Worm (Caenorhabditis elegans) whole organism, mixed stage, embryonic: Measurements from ENCODE around the gene sri-60.

ENCODE experiments used
- M03D4.4 ChIP-seq: sonication (generic microtip); optimal IDR thresholded peaks from 2 replicates; lab custom pipeline; 2017; ENCODE audit warnings: mild to moderate bottlenecking, missing genetic modification characterization, missing compliant biosample characterization
- blmp-1 ChIP-seq: fragments of 150-350 bp; optimal IDR thresholded peaks from 2 replicates; lab custom pipeline; 2014; ENCODE audit warnings: missing biosample characterization, missing genetic modification characterization
- ceh-39 ChIP-seq: fragments of 150-350 bp; optimal IDR thresholded peaks from 2 replicates; lab custom pipeline; 2014; ENCODE audit warnings: missing biosample characterization, missing genetic modification characterization
- ceh-43 ChIP-seq: fragments of 200-800 bp; sonication (Bioruptor generic); optimal IDR thresholded peaks from 2 replicates; lab custom pipeline; 2018; ENCODE audit warnings: mild to moderate bottlenecking, missing genetic modification characterization, moderate library complexity, missing compliant biosample characterization
- ceh-83 ChIP-seq: fragments of 200-800 bp; sonication (Bioruptor generic); optimal IDR thresholded peaks from 2 replicates; lab custom pipeline; 2018; ENCODE audit warnings: mild to moderate bottlenecking, missing genetic modification characterization, missing compliant biosample characterization
- ces-1 ChIP-seq: fragments of 150-350 bp; optimal IDR thresholded peaks from 2 replicates; lab custom pipeline; 2014; ENCODE audit warnings: missing biosample characterization, missing genetic modification reagents, missing genetic modification characterization
- drap-1 ChIP-seq: fragments of 200-800 bp; sonication (Bioruptor generic); optimal IDR thresholded peaks from 3 replicates; lab custom pipeline; 2018; ENCODE audit warnings: mild to moderate bottlenecking, missing genetic modification characterization, missing compliant biosample characterization
- elt-1 ChIP-seq: sonication (generic microtip); optimal IDR thresholded peaks from 2 replicates; lab custom pipeline; 2017; ENCODE audit warnings: missing genetic modification characterization, mild to moderate bottlenecking, missing compliant biosample characterization, antibody characterized with exemption, moderate library complexity, borderline replicate concordance; ENCODE audit not compliant: insufficient read depth
- ham-2 ChIP-seq: fragments of 200-800 bp; sonication (Bioruptor generic); optimal IDR thresholded peaks from 2 replicates; lab custom pipeline; 2018; ENCODE audit warnings: mild to moderate bottlenecking, missing genetic modification characterization, missing compliant biosample characterization
- hlh-1 ChIP-seq: fragments of 150-350 bp; optimal IDR thresholded peaks from 2 replicates; lab custom pipeline; 2014; ENCODE audit warnings: missing biosample characterization, missing genetic modification reagents, missing genetic modification characterization
- lin-13 ChIP-seq: fragments of 150-350 bp; optimal IDR thresholded peaks from 2 replicates; lab custom pipeline; 2014; ENCODE audit warnings: missing biosample characterization, missing genetic modification characterization
- lin-32 ChIP-seq: fragments of 200-800 bp; sonication (Bioruptor generic); optimal IDR thresholded peaks from 2 replicates; lab custom pipeline; 2018; ENCODE audit warnings: mild to moderate bottlenecking, missing genetic modification characterization, missing compliant biosample characterization
- lsy-2 ChIP-seq: fragments of 150-350 bp; optimal IDR thresholded peaks from 2 replicates; lab custom pipeline; 2014; ENCODE audit warnings: missing biosample characterization, missing genetic modification characterization
- mab-5 ChIP-seq: fragments of 150-350 bp; optimal IDR thresholded peaks from 2 replicates; lab custom pipeline; 2014; ENCODE audit warnings: missing biosample characterization, missing genetic modification characterization
- mep-1 ChIP-seq: fragments of 150-350 bp; optimal IDR thresholded peaks from 2 replicates; lab custom pipeline; 2017; ENCODE audit warnings: missing biosample characterization, missing genetic modification reagents, missing genetic modification characterization, inconsistent platforms
- mls-2 ChIP-seq: sonication (generic microtip); optimal IDR thresholded peaks from 2 replicates; lab custom pipeline; 2016; ENCODE audit warnings: mild to moderate bottlenecking, missing genetic modification characterization, moderate library complexity, missing compliant biosample characterization
- nhr-2 ChIP-seq: fragments of 150-350 bp; optimal IDR thresholded peaks from 2 replicates; lab custom pipeline; 2014; ENCODE audit warnings: missing biosample characterization, missing genetic modification characterization
- nhr-237 ChIP-seq: fragments of 150-350 bp; optimal IDR thresholded peaks from 2 replicates; lab custom pipeline; 2014; ENCODE audit warnings: missing biosample characterization, missing genetic modification characterization
- nhr-28 ChIP-seq: fragments of 150-350 bp; optimal IDR thresholded peaks from 2 replicates; lab custom pipeline; 2014; ENCODE audit warnings: missing biosample characterization, missing genetic modification characterization
- nhr-76 ChIP-seq: sonication (generic microtip); optimal IDR thresholded peaks from 2 replicates; lab custom pipeline; 2017; ENCODE audit warnings: missing biosample characterization, missing genetic modification characterization
- pha-4 ChIP-seq: fragments of 150-350 bp; optimal IDR thresholded peaks from 2 replicates; lab custom pipeline; 2018; ENCODE audit warnings: missing biosample characterization, missing genetic modification reagents, missing genetic modification characterization
- sem-2 ChIP-seq: fragments of 200-800 bp; sonication (Bioruptor generic); optimal IDR thresholded peaks from 2 replicates; lab custom pipeline; 2018; ENCODE audit warnings: mild to moderate bottlenecking, missing genetic modification characterization, missing compliant biosample characterization
- snpc-4 ChIP-seq: fragments of 150-350 bp; optimal IDR thresholded peaks from 2 replicates; lab custom pipeline; 2014; ENCODE audit warnings: missing biosample characterization, missing genetic modification characterization
- sptf-1 ChIP-seq: sonication (generic microtip); optimal IDR thresholded peaks from 2 replicates; lab custom pipeline; 2017; ENCODE audit warnings: mild to moderate bottlenecking, missing genetic modification characterization, moderate library complexity, missing compliant biosample characterization
- tbx-8 ChIP-seq: fragments of 200-800 bp; sonication (Bioruptor generic); optimal IDR thresholded peaks from 2 replicates; lab custom pipeline; 2018; ENCODE audit warnings: mild to moderate bottlenecking, missing genetic modification characterization, moderate library complexity, missing compliant biosample characterization
- unc-120 ChIP-seq: sonication (generic microtip); optimal IDR thresholded peaks from 2 replicates; lab custom pipeline; 2017; ENCODE audit warnings: missing genetic modification characterization, missing compliant biosample characterization; ENCODE audit not compliant: poor library complexity, severe bottlenecking
- unc-39 ChIP-seq: fragments of 150-350 bp; optimal IDR thresholded peaks from 2 replicates; lab custom pipeline; 2014; ENCODE audit warnings: missing biosample characterization, missing genetic modification characterization
- unc-62 ChIP-seq: fragments of 150-350 bp; optimal IDR thresholded peaks from 2 replicates; lab custom pipeline; 2014; ENCODE audit warnings: missing biosample characterization, missing genetic modification reagents, missing genetic modification characterization
- zip-8 ChIP-seq: fragments of 150-350 bp; optimal IDR thresholded peaks from 2 replicates; lab custom pipeline; 2014; ENCODE audit warnings: missing biosample characterization, missing genetic modification characterization
- ztf-11 ChIP-seq: fragments of 150-350 bp; optimal IDR thresholded peaks from 2 replicates; lab custom pipeline; 2014; ENCODE audit warnings: missing biosample characterization, missing genetic modification characterization

The sri-60 gene

DNA sequence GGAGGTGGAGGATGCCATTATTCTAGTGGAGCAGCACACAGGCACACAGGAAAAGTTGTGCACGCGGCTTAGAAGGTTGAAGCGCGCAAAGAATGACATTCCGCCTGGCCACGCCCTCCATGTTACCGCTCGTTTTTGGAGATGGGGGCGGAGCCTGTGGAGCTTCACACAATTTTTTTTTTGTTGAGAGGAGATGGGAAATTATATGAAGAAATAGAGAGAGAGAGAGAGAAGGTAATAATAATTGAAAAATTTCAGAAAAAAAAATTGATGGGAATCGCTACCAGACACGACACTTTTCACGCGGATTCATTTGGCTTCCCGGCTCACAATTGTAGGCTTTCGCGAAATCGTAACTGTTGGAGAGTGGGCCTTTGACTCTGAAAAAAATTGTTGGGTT lies 14.7 kb upstream of the sri-60 start, which contains the start of gene T05A8.3:
T05A8.3 (minus strand) TSS at position 101 of the 400 bp plus-strand sequence.
- TF ChIP-seq nhr-2, result no peak
- no peak for TF ChIP-seq mep-1 (tag; lab: Kevin White, UChicago)
- TF ChIP-seq nhr-237, result no peak
- TF ChIP-seq unc-39 (tag; lab: Kevin White, UChicago), result no peak
- no peak for TF ChIP-seq drap-1 (GFP tag; lab: Kevin White, UChicago)
- TF ChIP-seq lin-13 (tag; lab: Kevin White, UChicago), result no peak
- TF ChIP-seq unc-120, result no peak
- no peak for TF ChIP-seq blmp-1 (tag; lab: Kevin White, UChicago)
- no peak for TF ChIP-seq tbx-8 (GFP tag; lab: Kevin White, UChicago)
- TF ChIP-seq sem-2 (GFP tag; lab: Kevin White, UChicago), result no peak
- TF ChIP-seq mls-2 (tag; lab: Kevin White, UChicago), result no peak
- no peak for TF ChIP-seq lin-32
- no peak for TF ChIP-seq nhr-76 (tag; lab: Kevin White, UChicago)
- TF ChIP-seq ztf-11, result no peak
- no peak for TF ChIP-seq elt-1 (tag; lab: Kevin White, UChicago)
- no peak for TF ChIP-seq ceh-39

DNA sequence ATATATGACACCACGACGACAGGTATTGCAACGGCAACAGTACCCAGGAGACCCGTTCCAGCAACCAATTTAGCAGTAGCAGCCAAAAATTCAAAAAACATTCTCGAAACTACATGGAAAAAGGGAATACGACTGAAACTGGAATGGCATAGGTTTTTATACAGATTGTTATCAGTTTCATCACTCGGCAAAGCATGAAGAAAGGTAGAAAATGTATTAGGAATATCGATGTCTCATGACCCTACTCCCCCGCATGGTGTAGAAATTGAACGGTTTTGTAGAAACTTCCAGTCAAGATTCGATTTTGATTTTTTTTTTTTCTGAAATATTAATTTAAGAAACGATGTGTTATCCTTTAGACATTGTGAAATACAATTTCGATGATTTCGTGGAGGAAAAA lies 8.3 kb upstream of the sri-60 start, which contains the start of gene T05A8.2:
T05A8.2 (minus strand) TSS at position 101 of the 400 bp plus-strand sequence.
- TF ChIP-seq lsy-2 (tag; lab: Kevin White, UChicago) (no peak), lin-13 (tag; lab: Kevin White, UChicago) (no peak), ceh-83 (GFP tag; lab: Kevin White, UChicago) (no peak), snpc-4 (no peak), M03D4.4 (tag; lab: Kevin White, UChicago) (no peak), nhr-2 (no peak), zip-8 (tag; lab: Kevin White, UChicago) (no peak), unc-39 (tag; lab: Kevin White, UChicago) (no peak), mep-1 (tag; lab: Kevin White, UChicago) (no peak), ztf-11 (no peak), sptf-1 (tag; lab: Kevin White, UChicago) (no peak), unc-62 (GFP tag; lab: Kevin White, UChicago) (no peak), ceh-39 (no peak), mab-5 (tag; lab: Kevin White, UChicago) (no peak), ceh-43 (no peak), hlh-1 (tag; lab: Kevin White, UChicago) (no peak)

DNA sequence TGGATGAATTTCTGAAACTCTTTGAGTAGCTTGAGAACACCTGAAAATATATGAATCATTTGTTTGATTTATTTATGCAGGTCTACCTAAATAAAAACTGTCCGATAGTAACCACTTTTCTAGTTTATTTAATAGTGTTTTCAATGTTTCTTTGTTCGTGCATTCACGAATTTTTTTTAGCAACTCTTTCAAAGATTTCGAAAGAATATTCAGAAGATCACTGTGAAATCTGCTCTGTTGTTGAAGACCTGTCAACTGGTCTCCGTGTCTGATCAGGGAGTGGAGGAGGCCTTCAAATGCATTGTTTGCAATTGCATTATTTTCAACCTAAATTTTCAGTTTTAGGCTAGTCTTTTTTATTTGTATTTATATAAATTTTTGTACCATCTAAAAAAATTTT lies 7.3 kb upstream of the sri-60 start, which contains the start of gene T05A8.1:
T05A8.1 (minus strand) TSS at position 101 of the 400 bp plus-strand sequence.
- TF ChIP-seq nhr-237 (no peak), pha-4 (tag; lab: Kevin White, UChicago) (no peak), mab-5 (tag; lab: Kevin White, UChicago) (no peak), nhr-28 (no peak), mep-1 (tag; lab: Kevin White, UChicago) (no peak), mls-2 (tag; lab: Kevin White, UChicago) (no peak), ztf-11 (no peak), sptf-1 (tag; lab: Kevin White, UChicago) (no peak), elt-1 (tag; lab: Kevin White, UChicago) (no peak)

DNA sequence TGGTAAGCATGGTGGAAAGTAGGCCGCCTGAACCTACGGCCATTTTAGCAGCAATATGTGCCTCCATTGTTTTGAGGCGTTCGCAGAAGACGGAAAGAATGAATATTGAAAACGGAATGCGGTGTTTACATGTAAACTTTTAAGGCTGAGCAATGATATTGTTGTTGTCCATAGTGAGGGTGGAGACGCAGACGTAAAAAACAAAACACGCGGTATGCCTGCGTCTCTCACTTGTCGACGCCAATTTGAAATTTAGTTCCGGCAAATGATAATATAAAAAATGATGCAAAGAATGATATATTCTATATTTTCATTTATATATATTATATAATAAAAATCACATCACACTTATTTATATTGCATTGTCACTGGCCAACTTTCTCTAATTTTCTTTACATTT lies 5.2 kb upstream of the sri-60 start, which contains the start of gene Y47G7B.2:
Y47G7B.2 (minus strand) TSS at position 143 of the 400 bp plus-strand sequence.
- TF ChIP-seq nhr-28, result no peak
- no peak for TF ChIP-seq pha-4 (tag; lab: Kevin White, UChicago)
- TF ChIP-seq nhr-76 (tag; lab: Kevin White, UChicago), result no peak
- TF ChIP-seq nhr-237, result no peak
- no peak for TF ChIP-seq unc-120
- no peak for TF ChIP-seq M03D4.4 (tag; lab: Kevin White, UChicago)
- no peak for TF ChIP-seq ham-2 (GFP tag; lab: Kevin White, UChicago)
- no peak for TF ChIP-seq unc-62 (GFP tag; lab: Kevin White, UChicago)
- TF ChIP-seq, all 35 proteins: peak for 0

DNA sequence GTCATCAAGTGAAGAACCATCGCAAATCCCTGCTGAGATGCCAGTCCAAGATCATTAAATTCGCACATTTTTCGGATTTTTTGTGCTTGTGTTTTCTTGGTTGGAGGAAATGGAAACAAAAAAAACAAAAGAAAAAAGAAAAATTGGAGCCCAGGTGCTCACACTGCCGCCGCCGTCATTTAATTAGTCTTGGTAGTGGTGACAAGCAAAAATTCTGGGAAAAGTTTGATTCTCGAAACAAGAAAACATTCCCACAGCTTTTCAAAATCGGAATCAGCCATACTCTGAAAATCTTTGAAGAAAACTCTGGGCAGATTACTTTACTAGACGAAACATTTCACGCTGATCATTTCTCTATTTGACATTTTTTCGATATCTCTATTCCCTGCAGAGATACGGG lies 2.5 kb upstream of the sri-60 start, which contains the start of gene srh-128:
srh-128 (minus strand) TSS at position 101 of the 400 bp plus-strand sequence.
- TF ChIP-seq unc-62 (GFP tag; lab: Kevin White, UChicago) (no peak), snpc-4 (no peak), ces-1 (GFP tag; lab: Kevin White, UChicago) (no peak), sem-2 (GFP tag; lab: Kevin White, UChicago) (no peak), lin-32 (no peak), sptf-1 (tag; lab: Kevin White, UChicago) (no peak), unc-39 (tag; lab: Kevin White, UChicago) (no peak)
- TF ChIP-seq, all 35 proteins: peak for 0
